Worm (Caenorhabditis elegans): ENCODE data around the gene R13A1.1.

The R13A1.1 gene

ce11 chrIV:7208961-7209360 is 10.9 kb upstream of the R13A1.1 start:
- TF ChIP-seq ceh-18 (tag; optimal IDR thresholded peaks at IDR 0.05) (no peak), ceh-22 (tag; optimal IDR thresholded peaks at IDR 0.05) (no peak), C38D4.7 (GFP tag; optimal IDR thresholded peaks at IDR 0.05) (no peak), ceh-24 (tag; optimal IDR thresholded peaks at IDR 0.05) (no peak), ceh-34 (tag; optimal IDR thresholded peaks at IDR 0.05) (no peak), sdc-2 (tag; optimal IDR thresholded peaks at IDR 0.05) (no peak), tbx-2 (tag; optimal IDR thresholded peaks at IDR 0.05) (no peak), T23F11.4 (GFP tag; optimal IDR thresholded peaks at IDR 0.05) (no peak), syd-9 (tag; optimal IDR thresholded peaks at IDR 0.05) (no peak), hlh-8 (tag; optimal IDR thresholded peaks at IDR 0.05) (no peak), dmd-4 (tag; optimal IDR thresholded peaks at IDR 0.05; ENCODE audit: borderline replicate concordance) (no peak), unc-86 (tag; optimal IDR thresholded peaks at IDR 0.05) (no peak), fkh-10 (GFP tag; optimal IDR thresholded peaks at IDR 0.05) (no peak), ets-4 (tag; optimal IDR thresholded peaks at IDR 0.05) (no peak), nfya-1 (tag; optimal IDR thresholded peaks at IDR 0.05) (no peak)

ce11 chrIV:7211313-7211712 is 8.5 kb upstream of the R13A1.1 start:
- TF ChIP-seq sdc-2 (tag; optimal IDR thresholded peaks at IDR 0.05), result no peak

ce11 chrIV:7212769-7213168 is 7.1 kb upstream of the R13A1.1 start:
- no peak for TF ChIP-seq eyg-1 (tag; optimal IDR thresholded peaks at IDR 0.05)
- TF ChIP-seq ceh-24 (tag; optimal IDR thresholded peaks at IDR 0.05), result no peak
- TF ChIP-seq ceh-18 (tag; optimal IDR thresholded peaks at IDR 0.05), result no peak
- TF ChIP-seq ztf-16 (tag; optimal IDR thresholded peaks at IDR 0.05), result no peak
- no peak for TF ChIP-seq zip-5 (tag; optimal IDR thresholded peaks at IDR 0.05)
- TF ChIP-seq pha-2 (tag; optimal IDR thresholded peaks at IDR 0.05), result no peak

- no peak for TF ChIP-seq eyg-1 (tag; optimal IDR thresholded peaks at IDR 0.05)
- no peak for TF ChIP-seq rnt-1 (tag; optimal IDR thresholded peaks at IDR 0.05)
- TF ChIP-seq nfya-1 (tag; optimal IDR thresholded peaks at IDR 0.05), result no peak
- no peak for TF ChIP-seq unc-55 (GFP tag; optimal IDR thresholded peaks at IDR 0.05)
- TF ChIP-seq hlh-8 (tag; optimal IDR thresholded peaks at IDR 0.05), result no peak
- TF ChIP-seq tbx-2 (tag; optimal IDR thresholded peaks at IDR 0.05), result no peak
- no peak for TF ChIP-seq ceh-34 (tag; optimal IDR thresholded peaks at IDR 0.05)
- no peak for TF ChIP-seq ceh-6 (GFP tag; optimal IDR thresholded peaks at IDR 0.05)
- TF ChIP-seq ets-4 (tag; optimal IDR thresholded peaks at IDR 0.05), result no peak
- no peak for TF ChIP-seq ceh-30 (tag; optimal IDR thresholded peaks at IDR 0.05)
- no peak for TF ChIP-seq lim-6 (tag; optimal IDR thresholded peaks at IDR 0.05)
- TF ChIP-seq sdc-2 (tag; optimal IDR thresholded peaks at IDR 0.05), result no peak
- no peak for TF ChIP-seq T23F11.4 (GFP tag; optimal IDR thresholded peaks at IDR 0.05)
- TF ChIP-seq pros-1 (tag; optimal IDR thresholded peaks at IDR 0.05), result no peak
- TF ChIP-seq mec-3 (tag; optimal IDR thresholded peaks at IDR 0.05; ENCODE audit: borderline replicate concordance), result no peak
- TF ChIP-seq che-1 (tag; optimal IDR thresholded peaks at IDR 0.05), result no peak
- TF ChIP-seq pha-2 (tag; optimal IDR thresholded peaks at IDR 0.05), result no peak
- no peak for TF ChIP-seq unc-86 (tag; optimal IDR thresholded peaks at IDR 0.05)
- no peak for TF ChIP-seq pag-3 (tag; optimal IDR thresholded peaks at IDR 0.05; ENCODE audit: borderline replicate concordance)
Observed at ce11 chrIV:7216210-7216609, 3.6 kb upstream of the R13A1.1 start.

ce11 chrIV:7222088-7222487 is 2.3 kb downstream of the R13A1.1 start:
- TF ChIP-seq ceh-2 (tag; optimal IDR thresholded peaks at IDR 0.05) (no peak), unc-42 (tag; optimal IDR thresholded peaks at IDR 0.05) (peak; percentile 66)

- no peak for TF ChIP-seq unc-86 (tag; optimal IDR thresholded peaks at IDR 0.05)
- TF ChIP-seq madf-2 (tag; optimal IDR thresholded peaks at IDR 0.05), result no peak
- no peak for TF ChIP-seq F13H6.1 (tag; optimal IDR thresholded peaks at IDR 0.05)
- no peak for TF ChIP-seq dve-1 (tag; optimal IDR thresholded peaks at IDR 0.05)
- no peak for TF ChIP-seq zip-5 (tag; optimal IDR thresholded peaks at IDR 0.05)
- no peak for TF ChIP-seq lin-11 (tag; optimal IDR thresholded peaks at IDR 0.05)
- TF ChIP-seq unc-55 (GFP tag; optimal IDR thresholded peaks at IDR 0.05), result no peak
- TF ChIP-seq tbx-2 (tag; optimal IDR thresholded peaks at IDR 0.05), result no peak
- TF ChIP-seq lim-6 (tag; optimal IDR thresholded peaks at IDR 0.05), result no peak
- TF ChIP-seq ceh-22 (tag; optimal IDR thresholded peaks at IDR 0.05), result no peak
- no peak for TF ChIP-seq odd-2 (tag; optimal IDR thresholded peaks at IDR 0.05)
- no peak for TF ChIP-seq ceh-31 (tag; optimal IDR thresholded peaks at IDR 0.05)
- no peak for TF ChIP-seq unc-42 (tag; optimal IDR thresholded peaks at IDR 0.05)
- no peak for TF ChIP-seq pha-4 (tag; optimal IDR thresholded peaks at IDR 0.05)
- TF ChIP-seq pha-2 (tag; optimal IDR thresholded peaks at IDR 0.05), result no peak
- no peak for TF ChIP-seq ceh-19 (GFP tag; optimal IDR thresholded peaks at IDR 0.05)
- TF ChIP-seq npax-4 (tag; optimal IDR thresholded peaks at IDR 0.05), result no peak
- TF ChIP-seq ref-2 (tag; optimal IDR thresholded peaks at IDR 0.05), result no peak
- no peak for TF ChIP-seq nhr-11 (tag; optimal IDR thresholded peaks at IDR 0.05)
Observed at ce11 chrIV:7227072-7227471, 7.2 kb downstream of the R13A1.1 start, which contains the start of gene R13A1.10. TSS of gene R13A1.10 (minus strand) at chrIV:7227172.
